Worm (Caenorhabditis elegans) whole organism, L1 larva: ENCODE data around the gene sec-24.1.

Experiments
- pqm-1 ChIP-seq: sonication (generic microtip); optimal IDR thresholded peaks from 3 replicates; lab custom pipeline; 2017; ENCODE audit warnings: missing biosample characterization, missing genetic modification characterization
- snpc-4 ChIP-seq: fragments of 150-350 bp; optimal IDR thresholded peaks from 2 replicates; lab custom pipeline; 2014; ENCODE audit warnings: missing biosample characterization, missing genetic modification characterization
- unc-62 ChIP-seq: fragments of 150-350 bp; optimal IDR thresholded peaks from 2 replicates; lab custom pipeline; 2014; ENCODE audit warnings: missing biosample characterization, missing genetic modification reagents, missing genetic modification characterization

DNA sequence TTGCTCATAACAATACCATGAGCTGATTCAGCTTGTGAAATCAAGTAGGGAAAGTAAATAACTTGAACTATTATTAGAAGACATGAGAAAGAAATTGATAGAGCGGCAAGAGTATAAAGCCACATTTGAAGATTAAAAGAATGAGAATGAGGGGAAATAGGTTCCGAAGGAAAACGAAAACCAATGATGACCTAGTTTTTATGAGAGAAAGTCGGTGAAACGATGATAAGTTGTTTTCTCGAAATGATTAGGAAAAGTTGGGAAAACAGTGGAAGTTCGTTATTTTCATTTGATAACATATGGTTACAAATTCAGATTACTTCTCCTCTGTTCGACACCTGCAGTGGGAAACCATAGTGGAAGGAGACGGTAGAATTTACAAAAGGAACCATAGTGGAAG is 14.2 kb downstream of the sec-24.1 start, which contains the start of gene col-128:
- TF ChIP-seq pqm-1 (tag; lab: Kevin White, UChicago) (no peak), snpc-4 (tag; lab: Kevin White, UChicago) (no peak), unc-62 (GFP tag; lab: Kevin White, UChicago) (no peak)
